Worm (Caenorhabditis elegans) whole organism, late embryonic: ENCODE results near the gene T24H7.8.

Experiments
- C38D4.7 ChIP-seq: fragments of 200-800 bp; sonication (Bioruptor generic); optimal IDR thresholded peaks from 2 replicates; lab custom pipeline; 2018; ENCODE audit warnings: mild to moderate bottlenecking, missing genetic modification characterization, moderate library complexity, missing compliant biosample characterization
- F13H6.1 ChIP-seq: sonication (generic microtip); optimal IDR thresholded peaks from 2 replicates; lab custom pipeline; 2016; ENCODE audit warnings: missing genetic modification characterization, missing compliant biosample characterization
- Y22D7AL.16 ChIP-seq: sonication (generic microtip); optimal IDR thresholded peaks from 2 replicates; lab custom pipeline; 2016; ENCODE audit warnings: missing genetic modification characterization, missing compliant biosample characterization
- ama-1 ChIP-seq: fragments of 150-350 bp; optimal IDR thresholded peaks from 2 replicates; lab custom pipeline; 2014
- ceh-14 ChIP-seq: sonication (generic microtip); optimal IDR thresholded peaks from 2 replicates; lab custom pipeline; 2016; ENCODE audit warnings: missing genotype, missing genetic modification characterization, missing compliant biosample characterization
- ceh-19 ChIP-seq: fragments of 200-800 bp; sonication (Bioruptor generic); optimal IDR thresholded peaks from 2 replicates; lab custom pipeline; 2018; ENCODE audit warnings: mild to moderate bottlenecking, missing genetic modification characterization, missing compliant biosample characterization
- ceh-24 ChIP-seq: sonication (generic microtip); optimal IDR thresholded peaks from 2 replicates; lab custom pipeline; 2016; ENCODE audit warnings: mild to moderate bottlenecking, missing genetic modification characterization, missing compliant biosample characterization
- ceh-30 ChIP-seq: fragments of 150-350 bp; optimal IDR thresholded peaks from 2 replicates; lab custom pipeline; 2014; ENCODE audit warnings: missing biosample characterization, missing genetic modification characterization
- ceh-31 ChIP-seq: sonication (generic microtip); optimal IDR thresholded peaks from 2 replicates; lab custom pipeline; 2016; ENCODE audit warnings: missing genetic modification characterization, missing compliant biosample characterization
- ceh-34 ChIP-seq: sonication (generic microtip); optimal IDR thresholded peaks from 2 replicates; lab custom pipeline; 2016; ENCODE audit warnings: mild to moderate bottlenecking, missing genetic modification characterization, missing compliant biosample characterization
- ceh-6 ChIP-seq: fragments of 200-800 bp; sonication (Bioruptor generic); optimal IDR thresholded peaks from 2 replicates; lab custom pipeline; 2018; ENCODE audit warnings: mild to moderate bottlenecking, missing genetic modification characterization, missing compliant biosample characterization
- ceh-9 ChIP-seq: sonication (generic microtip); optimal IDR thresholded peaks from 2 replicates; lab custom pipeline; 2016; ENCODE audit warnings: mild to moderate bottlenecking, missing genetic modification characterization, inconsistent platforms, missing compliant biosample characterization
- dmd-4 ChIP-seq: sonication (generic microtip); optimal IDR thresholded peaks from 2 replicates; lab custom pipeline; 2016; ENCODE audit warnings: borderline replicate concordance, missing genetic modification characterization, missing compliant biosample characterization
- dve-1 ChIP-seq: sonication (generic microtip); optimal IDR thresholded peaks from 2 replicates; lab custom pipeline; 2017; ENCODE audit warnings: antibody characterized with exemption, mild to moderate bottlenecking, missing genetic modification characterization, missing compliant biosample characterization
- elt-4 ChIP-seq: sonication (generic microtip); optimal IDR thresholded peaks from 2 replicates; lab custom pipeline; 2016; ENCODE audit warnings: missing genetic modification characterization, missing compliant biosample characterization
- ets-4 ChIP-seq: sonication (generic microtip); optimal IDR thresholded peaks from 2 replicates; lab custom pipeline; 2016; ENCODE audit warnings: missing genetic modification characterization, missing compliant biosample characterization
- fkh-10 ChIP-seq: fragments of 150-350 bp; optimal IDR thresholded peaks from 2 replicates; lab custom pipeline; 2014; ENCODE audit warnings: missing biosample characterization, missing genetic modification reagents, missing genetic modification characterization
- fkh-6 ChIP-seq: sonication (generic microtip); optimal IDR thresholded peaks from 2 replicates; lab custom pipeline; 2016; ENCODE audit warnings: missing genetic modification characterization, missing compliant biosample characterization
- gmeb-2 ChIP-seq: sonication (generic microtip); optimal IDR thresholded peaks from 2 replicates; lab custom pipeline; 2016; ENCODE audit warnings: missing genetic modification characterization, inconsistent platforms, missing compliant biosample characterization
- hlh-30 ChIP-seq: sonication (generic microtip); optimal IDR thresholded peaks from 2 replicates; lab custom pipeline; 2017; ENCODE audit warnings: antibody characterized with exemption, missing genetic modification characterization, missing compliant biosample characterization; ENCODE audit not compliant: insufficient read depth
- hlh-6 ChIP-seq: sonication (generic microtip); optimal IDR thresholded peaks from 2 replicates; lab custom pipeline; 2016; ENCODE audit warnings: missing genotype, missing genetic modification characterization, missing compliant biosample characterization
- hlh-8 ChIP-seq: sonication (generic microtip); optimal IDR thresholded peaks from 2 replicates; lab custom pipeline; 2016; ENCODE audit warnings: missing genotype, missing genetic modification characterization, missing compliant biosample characterization
- lim-6 ChIP-seq: sonication (generic microtip); optimal IDR thresholded peaks from 2 replicates; lab custom pipeline; 2016; ENCODE audit warnings: missing genetic modification characterization, missing compliant biosample characterization
- madf-2 ChIP-seq: sonication (generic microtip); optimal IDR thresholded peaks from 2 replicates; lab custom pipeline; 2017; ENCODE audit warnings: missing genetic modification characterization, missing compliant biosample characterization
- mec-3 ChIP-seq: sonication (generic microtip); optimal IDR thresholded peaks from 2 replicates; lab custom pipeline; 2016; ENCODE audit warnings: borderline replicate concordance, missing genetic modification characterization, missing compliant biosample characterization
- nfya-1 ChIP-seq: sonication (generic microtip); optimal IDR thresholded peaks from 2 replicates; lab custom pipeline; 2017; ENCODE audit warnings: missing genetic modification characterization, mild to moderate bottlenecking, missing compliant biosample characterization, antibody characterized with exemption, moderate library complexity
- nhr-11 ChIP-seq: fragments of 150-350 bp; optimal IDR thresholded peaks from 2 replicates; lab custom pipeline; 2014; ENCODE audit warnings: missing biosample characterization, missing genetic modification characterization
- nhr-232 ChIP-seq: sonication (generic microtip); optimal IDR thresholded peaks from 2 replicates; lab custom pipeline; 2016; ENCODE audit warnings: missing genetic modification characterization, missing compliant biosample characterization
- odd-2 ChIP-seq: sonication (generic microtip); optimal IDR thresholded peaks from 2 replicates; lab custom pipeline; 2017; ENCODE audit warnings: antibody characterized with exemption, mild to moderate bottlenecking, missing genetic modification characterization, missing compliant biosample characterization
- pat-9 ChIP-seq: fragments of 200-800 bp; sonication (Bioruptor generic); optimal IDR thresholded peaks from 2 replicates; lab custom pipeline; 2018; ENCODE audit warnings: mild to moderate bottlenecking, missing genetic modification characterization, moderate library complexity, missing compliant biosample characterization
- pqm-1 ChIP-seq: sonication (generic microtip); optimal IDR thresholded peaks from 2 replicates; lab custom pipeline; 2016; ENCODE audit warnings: missing genetic modification characterization, missing compliant biosample characterization
- ref-2 ChIP-seq: sonication (generic microtip); optimal IDR thresholded peaks from 2 replicates; lab custom pipeline; 2016; ENCODE audit warnings: missing genetic modification characterization, missing compliant biosample characterization
- rnt-1 ChIP-seq: sonication (generic microtip); optimal IDR thresholded peaks from 2 replicates; lab custom pipeline; 2016; ENCODE audit warnings: missing genetic modification characterization, missing compliant biosample characterization
- sox-2 ChIP-seq: fragments of 200-800 bp; sonication (Bioruptor generic); IDR thresholded peaks from 2 replicates; pipeline ENCODE4 v1.3.6; 2022; ENCODE audit warnings: missing genetic modification reagents, missing genetic modification characterization, missing compliant biosample characterization
- sox-4 ChIP-seq: sonication (generic microtip); optimal IDR thresholded peaks from 2 replicates; lab custom pipeline; 2017; ENCODE audit warnings: mild to moderate bottlenecking, missing genetic modification characterization, inconsistent platforms, missing compliant biosample characterization
- syd-9 ChIP-seq: sonication (generic microtip); optimal IDR thresholded peaks from 2 replicates; lab custom pipeline; 2016; ENCODE audit warnings: mild to moderate bottlenecking, missing genetic modification characterization, moderate library complexity, missing compliant biosample characterization
- tbx-2 ChIP-seq: sonication (generic microtip); optimal IDR thresholded peaks from 2 replicates; lab custom pipeline; 2016; ENCODE audit warnings: missing genetic modification characterization, missing compliant biosample characterization
- tbx-7 ChIP-seq: sonication (generic microtip); optimal IDR thresholded peaks from 2 replicates; lab custom pipeline; 2016; ENCODE audit warnings: missing genotype, missing genetic modification characterization, missing compliant biosample characterization
- ttx-3 ChIP-seq: sonication (generic microtip); optimal IDR thresholded peaks from 2 replicates; lab custom pipeline; 2016; ENCODE audit warnings: missing genetic modification reagents, missing genetic modification characterization, missing compliant biosample characterization
- unc-42 ChIP-seq: sonication (generic microtip); optimal IDR thresholded peaks from 2 replicates; lab custom pipeline; 2016; ENCODE audit warnings: missing genotype, missing genetic modification characterization, missing compliant biosample characterization
- unc-86 ChIP-seq: sonication (generic microtip); optimal IDR thresholded peaks from 2 replicates; lab custom pipeline; 2016; ENCODE audit warnings: missing genetic modification characterization, missing compliant biosample characterization
- zip-5 ChIP-seq: sonication (generic microtip); optimal IDR thresholded peaks from 2 replicates; lab custom pipeline; 2016; ENCODE audit warnings: missing genetic modification characterization, missing compliant biosample characterization
- ztf-16 ChIP-seq: sonication (generic microtip); optimal IDR thresholded peaks from 2 replicates; lab custom pipeline; 2017; ENCODE audit warnings: missing genetic modification characterization, missing compliant biosample characterization

Gene T24H7.8

DNA sequence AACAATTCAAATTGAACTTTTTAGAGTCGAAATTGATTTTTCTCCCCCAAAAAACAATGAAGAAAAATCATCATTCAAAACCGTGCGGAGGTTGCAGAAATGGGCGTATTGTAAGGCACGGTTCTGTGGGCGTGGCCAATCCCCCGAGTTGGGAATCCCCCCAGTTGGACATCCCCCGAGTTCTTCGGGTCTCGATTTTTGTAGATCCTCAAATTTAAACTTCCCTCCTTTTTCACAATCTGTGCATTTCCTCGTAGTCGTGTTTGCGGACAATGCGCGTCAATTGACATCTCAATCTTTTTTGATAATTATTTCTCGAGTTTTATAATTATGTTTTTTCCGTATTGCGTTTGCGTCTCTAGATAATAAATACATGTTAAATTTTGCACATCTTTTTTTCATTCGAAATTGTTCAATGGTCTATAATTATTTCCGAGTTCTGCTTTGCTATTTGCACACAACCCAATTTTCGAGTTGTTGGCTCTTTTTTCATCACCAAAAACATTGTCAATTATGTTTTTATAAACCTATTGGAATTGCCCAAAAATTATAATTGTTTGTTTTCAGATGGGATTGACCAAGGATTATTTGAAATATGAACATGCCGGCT is 28.1 kb downstream of the T24H7.8 start, which contains the start of gene F13H8.2 (continued):
- TF ChIP-seq ama-1 (lab: Kevin White, UChicago), result no peak
- TF ChIP-seq hlh-30 (tag; lab: Kevin White, UChicago), result no peak
- no peak for TF ChIP-seq C38D4.7 (GFP tag; lab: Kevin White, UChicago)
- no peak for TF ChIP-seq dmd-4
- TF ChIP-seq tbx-2 (tag; lab: Kevin White, UChicago), result peak; percentile 73
- TF ChIP-seq lim-6 (tag; lab: Kevin White, UChicago), result no peak
- TF ChIP-seq zip-5, result peak; percentile 24
- no peak for TF ChIP-seq ceh-24 (tag; lab: Kevin White, UChicago)
- peak; percentile 51 for TF ChIP-seq ceh-34 (tag; lab: Kevin White, UChicago)
- no peak for TF ChIP-seq ceh-9 (tag; lab: Kevin White, UChicago)
- TF ChIP-seq ztf-16 (tag; lab: Kevin White, UChicago), result no peak
- peak; percentile 7; the same call in 1 of the 2 replicates for TF ChIP-seq sox-2 (GFP tag; lab: Robert Waterston, UW)
- TF ChIP-seq ceh-30, result no peak
- peak; percentile 57 for TF ChIP-seq ceh-14 (tag; lab: Kevin White, UChicago)
- no peak for TF ChIP-seq nhr-232 (tag; lab: Kevin White, UChicago)
- no peak for TF ChIP-seq mec-3 (tag; lab: Kevin White, UChicago)
- no peak for TF ChIP-seq pat-9 (tag; lab: Kevin White, UChicago)
- TF ChIP-seq odd-2 (tag; lab: Kevin White, UChicago), result no peak
- no peak for TF ChIP-seq ttx-3 (tag; lab: Kevin White, UChicago)
- TF ChIP-seq nhr-11 (tag; lab: Kevin White, UChicago), result no peak
- no peak for TF ChIP-seq syd-9
- no peak for TF ChIP-seq fkh-6 (tag; lab: Kevin White, UChicago)
- TF ChIP-seq ceh-19 (GFP tag; lab: Kevin White, UChicago), result no peak
- TF ChIP-seq gmeb-2 (tag; lab: Kevin White, UChicago), result no peak
- no peak for TF ChIP-seq Y22D7AL.16 (tag; lab: Kevin White, UChicago)
- TF ChIP-seq madf-2 (tag; lab: Kevin White, UChicago), result no peak
- peak; percentile 22 for TF ChIP-seq tbx-7 (tag; lab: Kevin White, UChicago)
- no peak for TF ChIP-seq dve-1 (tag; lab: Kevin White, UChicago)
- TF ChIP-seq elt-4 (tag; lab: Kevin White, UChicago), result no peak
- no peak for TF ChIP-seq hlh-6
- peak; percentile 71 for TF ChIP-seq ref-2 (tag; lab: Kevin White, UChicago)
- TF ChIP-seq rnt-1, result peak; percentile 31
- TF ChIP-seq ceh-6 (GFP tag; lab: Kevin White, UChicago), result no peak
- TF ChIP-seq unc-86 (tag; lab: Kevin White, UChicago), result no peak
- TF ChIP-seq ets-4 (tag; lab: Kevin White, UChicago), result no peak
- no peak for TF ChIP-seq hlh-8 (tag; lab: Kevin White, UChicago)
- TF ChIP-seq unc-42 (tag; lab: Kevin White, UChicago), result peak; percentile 79
- TF ChIP-seq nfya-1 (tag; lab: Kevin White, UChicago), result peak; percentile 80
- TF ChIP-seq ceh-31 (tag; lab: Kevin White, UChicago), result peak; percentile 82
- peak; percentile 41 for TF ChIP-seq F13H6.1 (tag; lab: Kevin White, UChicago)
- no peak for TF ChIP-seq fkh-10 (GFP tag; lab: Kevin White, UChicago)
- no peak for TF ChIP-seq sox-4
- TF ChIP-seq pqm-1 (tag; lab: Kevin White, UChicago), result no peak

ce11 chrII:6273916-6274315 is 32.1 kb downstream of the T24H7.8 start, which contains the start of gene bpl-1:
bpl-1 (plus strand) TSS chrII:6274216.
- peak; percentile 25 for TF ChIP-seq unc-42 (tag; lab: Kevin White, UChicago)
- TF ChIP-seq sox-2 (GFP tag; lab: Robert Waterston, UW), result no peak
